Worm (Caenorhabditis elegans) whole organism, L4 larva: Measurements from ENCODE around the gene W04E12.9.

Experiments
- F10B5.3 ChIP-seq: sonication (generic microtip); optimal IDR thresholded peaks from 2 replicates; lab custom pipeline; 2016; ENCODE audit warnings: mild to moderate bottlenecking, missing genetic modification characterization, missing compliant biosample characterization
- F37D6.2 ChIP-seq: sonication (generic microtip); optimal IDR thresholded peaks from 2 replicates; lab custom pipeline; 2016; ENCODE audit warnings: mild to moderate bottlenecking, missing genetic modification characterization, missing compliant biosample characterization
- F44E2.7 ChIP-seq: fragments of 200-800 bp; sonication (Bioruptor generic); IDR thresholded peaks from 2 replicates; pipeline ENCODE4 v2.1.2; 2022; ENCODE audit warnings: missing genetic modification characterization, missing compliant biosample characterization
- Y105C5A.15 ChIP-seq: fragments of 200-800 bp; sonication (Bioruptor generic); IDR thresholded peaks from 2 replicates; pipeline ENCODE4 v1.3.6; 2022; ENCODE audit warnings: missing genetic modification characterization, missing compliant biosample characterization
- Y5F2A.4 ChIP-seq: fragments of 200-800 bp; sonication (Bioruptor generic); optimal IDR thresholded peaks from 2 replicates; lab custom pipeline; 2018; ENCODE audit warnings: mild to moderate bottlenecking, missing genetic modification characterization, missing compliant biosample characterization
- ZK546.5 ChIP-seq, 2 experiments: sonication (generic microtip); optimal IDR thresholded peaks; 2 replicates each; lab custom pipeline; 2017; ENCODE audit warnings: missing biosample characterization in 2 of 2, missing genetic modification characterization in 2 of 2
- aha-1 ChIP-seq: fragments of 150-350 bp; peaks from one replicate; lab custom pipeline; 2014; ENCODE audit warnings: missing biosample characterization, missing genetic modification characterization
- ama-1 ChIP-seq: fragments of 150-350 bp; optimal IDR thresholded peaks from 2 replicates; lab custom pipeline; 2014; ENCODE audit warnings: inconsistent platforms, mixed read lengths
- arid-1 ChIP-seq: fragments of 200-800 bp; sonication (Bioruptor generic); conservative IDR thresholded peaks from 2 replicates; pipeline ENCODE4 v1.3.6; 2022; ENCODE audit warnings: missing genetic modification reagents, missing genetic modification characterization, missing compliant biosample characterization
- attf-4 ChIP-seq: sonication (generic microtip); optimal IDR thresholded peaks from 3 replicates; lab custom pipeline; 2017; ENCODE audit warnings: missing biosample characterization, missing genetic modification characterization
- ceh-32 ChIP-seq: sonication (generic microtip); optimal IDR thresholded peaks from 2 replicates; lab custom pipeline; 2016; ENCODE audit warnings: mild to moderate bottlenecking, missing genetic modification characterization, missing compliant biosample characterization; ENCODE audit not compliant: poor library complexity
- ceh-44 ChIP-seq: fragments of 200-800 bp; sonication (Bioruptor generic); IDR thresholded peaks from 2 replicates; pipeline ENCODE4 v1.3.6; 2022; ENCODE audit warnings: missing genetic modification reagents, missing genetic modification characterization, missing compliant biosample characterization
- cey-2 ChIP-seq: sonication (generic microtip); optimal IDR thresholded peaks from 3 replicates; lab custom pipeline; 2017; ENCODE audit warnings: missing genetic modification characterization, mild to moderate bottlenecking, missing compliant biosample characterization, antibody characterized with exemption, borderline replicate concordance; ENCODE audit not compliant: insufficient read depth
- dmd-6 ChIP-seq: fragments of 200-800 bp; sonication (Bioruptor generic); IDR thresholded peaks from 2 replicates; pipeline ENCODE4 v1.3.6; 2022; ENCODE audit warnings: missing genetic modification reagents, missing genetic modification characterization, missing compliant biosample characterization
- dmd-9 ChIP-seq: fragments of 200-800 bp; sonication (Bioruptor generic); IDR thresholded peaks from 2 replicates; pipeline ENCODE4 v1.3.6; 2022; ENCODE audit warnings: missing genetic modification reagents, missing genetic modification characterization, missing compliant biosample characterization
- fkh-10 ChIP-seq: fragments of 150-350 bp; optimal IDR thresholded peaks from 2 replicates; lab custom pipeline; 2014; ENCODE audit warnings: missing biosample characterization, missing genetic modification reagents, missing genetic modification characterization
- hif-1 ChIP-seq, 2 experiments: sonication (generic microtip); optimal IDR thresholded peaks; 2 replicates each; lab custom pipeline; 2016 to 2017; ENCODE audit warnings: missing compliant biosample characterization in 2 of 2, missing genetic modification characterization in 2 of 2, missing genetic modification reagents in 2 of 2, missing genotype in 2 of 2, mild to moderate bottlenecking in 1 of 2
- hlh-30 ChIP-seq: sonication (generic microtip); optimal IDR thresholded peaks from 2 replicates; lab custom pipeline; 2017; ENCODE audit warnings: antibody characterized with exemption, mild to moderate bottlenecking, missing genetic modification characterization, missing compliant biosample characterization; ENCODE audit not compliant: insufficient read depth
- lim-7 ChIP-seq: fragments of 200-800 bp; sonication (Bioruptor generic); IDR thresholded peaks from 2 replicates; pipeline ENCODE4 v1.3.6; 2022; ENCODE audit warnings: missing genetic modification characterization, missing compliant biosample characterization
- lin-13 ChIP-seq: fragments of 150-350 bp; optimal IDR thresholded peaks from 2 replicates; lab custom pipeline; 2014; ENCODE audit warnings: missing biosample characterization, missing genetic modification reagents, missing genetic modification characterization
- lin-38 ChIP-seq: fragments of 200-800 bp; sonication (Bioruptor generic); IDR thresholded peaks from 2 replicates; pipeline ENCODE4 v1.3.6; 2022; ENCODE audit warnings: missing genetic modification reagents, missing genetic modification characterization, missing compliant biosample characterization
- mdl-1 ChIP-seq, 2 experiments: fragments of 150-350 bp in 1 of 2; sonication (generic microtip) in 1 of 2; optimal IDR thresholded peaks; 2 replicates each; lab custom pipeline; 2014 to 2017; ENCODE audit warnings: missing biosample characterization in 2 of 2, missing genetic modification characterization in 2 of 2
- nhr-10 ChIP-seq: fragments of 150-350 bp; optimal IDR thresholded peaks from 2 replicates; lab custom pipeline; 2014; ENCODE audit warnings: missing biosample characterization, missing genetic modification characterization
- nhr-41 ChIP-seq: fragments of 200-800 bp; sonication (Bioruptor generic); IDR thresholded peaks from 2 replicates; pipeline ENCODE4 v1.3.6; 2022; ENCODE audit warnings: missing genetic modification reagents, missing genetic modification characterization, missing compliant biosample characterization
- nhr-42 ChIP-seq: fragments of 200-800 bp; sonication (Bioruptor generic); IDR thresholded peaks from 2 replicates; pipeline ENCODE4 v1.3.6; 2022; ENCODE audit warnings: missing genetic modification characterization, missing compliant biosample characterization
- nhr-48 ChIP-seq: sonication (generic microtip); optimal IDR thresholded peaks from 2 replicates; lab custom pipeline; 2016; ENCODE audit warnings: mild to moderate bottlenecking, missing genetic modification characterization, missing compliant biosample characterization
- nhr-76 ChIP-seq: fragments of 150-350 bp; optimal IDR thresholded peaks from 2 replicates; lab custom pipeline; 2014; ENCODE audit warnings: missing biosample characterization, missing genetic modification characterization
- nhr-77 ChIP-seq: fragments of 150-350 bp; optimal IDR thresholded peaks from 2 replicates; lab custom pipeline; 2014; ENCODE audit warnings: missing biosample characterization, missing genetic modification characterization
- pha-4 ChIP-seq, 2 experiments: fragments of 150-350 bp in 1 of 2; fragments of 200-800 bp in 1 of 2; sonication (Bioruptor generic) in 1 of 2; IDR thresholded peaks in 1 of 2; optimal IDR thresholded peaks in 1 of 2; 2 replicates each; pipeline versions ENCODE4 v1.3.6 to Lab custom; 2014 to 2022; ENCODE audit warnings: missing genetic modification characterization in 2 of 2, missing genetic modification reagents in 2 of 2, missing biosample characterization in 1 of 2, missing compliant biosample characterization in 1 of 2
- saeg-2 ChIP-seq: fragments of 200-800 bp; sonication (Bioruptor generic); IDR thresholded peaks from 2 replicates; pipeline ENCODE4 v1.3.6; 2022; ENCODE audit warnings: missing genetic modification reagents, missing genetic modification characterization, missing compliant biosample characterization
- set-16 ChIP-seq: fragments of 200-800 bp; sonication (Bioruptor generic); IDR thresholded peaks from 2 replicates; pipeline ENCODE4 v1.3.6; 2022; ENCODE audit warnings: missing genetic modification reagents, missing genetic modification characterization, missing compliant biosample characterization
- unc-39 ChIP-seq: sonication (generic microtip); optimal IDR thresholded peaks from 2 replicates; lab custom pipeline; 2017; ENCODE audit warnings: missing biosample characterization, missing genetic modification characterization
- unc-62 ChIP-seq, 3 experiments: fragments of 150-350 bp in 1 of 3; sonication (generic microtip); optimal IDR thresholded peaks in 2 of 3; peaks in 1 of 3; 1 replicate in 1 of 3; 2 replicates in 2 of 3; lab custom pipeline; 2014 to 2017; ENCODE audit warnings: missing biosample characterization in 3 of 3, missing genetic modification characterization in 3 of 3, missing genetic modification reagents in 3 of 3, missing genotype in 1 of 3
- zip-2 ChIP-seq: fragments of 150-350 bp; optimal IDR thresholded peaks from 2 replicates; lab custom pipeline; 2014; ENCODE audit warnings: missing biosample characterization, missing genetic modification characterization
- ztf-7 ChIP-seq: fragments of 150-350 bp; optimal IDR thresholded peaks from 2 replicates; lab custom pipeline; 2014; ENCODE audit warnings: missing biosample characterization, missing genetic modification characterization

The W04E12.9 gene

DNA sequence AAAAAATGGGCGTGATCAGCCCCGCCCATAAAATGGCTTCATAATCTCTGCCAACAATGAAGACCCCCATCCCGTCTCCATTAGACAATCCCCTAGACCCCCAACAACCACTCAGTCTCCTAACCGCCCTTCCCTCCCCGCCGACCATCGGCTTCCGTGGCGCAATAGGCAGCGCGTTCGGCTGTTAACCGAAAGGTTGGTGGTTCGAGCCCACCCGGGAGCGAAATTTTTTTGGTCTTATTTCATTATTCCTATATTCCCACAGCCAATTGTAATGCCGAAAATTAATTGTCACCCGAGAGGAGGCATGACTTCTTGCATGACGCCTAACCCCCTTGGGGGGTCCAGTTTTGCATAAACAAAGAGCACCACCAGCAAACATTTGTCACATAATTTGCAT lies 33.5 kb upstream of the W04E12.9 start (continued):
- TF ChIP-seq F10B5.3 (tag; lab: Kevin White, UChicago): no peak
- no peak for TF ChIP-seq ZK546.5 (tag; optimal IDR thresholded peaks at IDR 0.05; lab: Kevin White, UChicago)
- TF ChIP-seq ceh-32 (tag; lab: Kevin White, UChicago): no peak
- TF ChIP-seq hlh-30 (tag; lab: Kevin White, UChicago): no peak
- TF ChIP-seq cey-2 (tag; lab: Kevin White, UChicago): no peak
- no peak for TF ChIP-seq Y105C5A.15
- TF ChIP-seq F37D6.2 (tag; lab: Kevin White, UChicago): no peak
- TF ChIP-seq nhr-76: no peak
- TF ChIP-seq lim-7 (GFP tag; lab: Robert Waterston, UW): peak; percentile 73
- no peak for TF ChIP-seq unc-39 (tag; lab: Kevin White, UChicago)
- TF ChIP-seq nhr-77 (tag; lab: Kevin White, UChicago): no peak
- TF ChIP-seq, all 104 proteins: peak for 25

- TF ChIP-seq nhr-41 (GFP tag; lab: Robert Waterston, UW): no peak
- no peak for TF ChIP-seq dmd-6 (GFP tag; lab: Robert Waterston, UW)
- TF ChIP-seq nhr-76: no peak
- TF ChIP-seq cey-2 (tag; lab: Kevin White, UChicago): no peak
- TF ChIP-seq fkh-10: no peak
- TF ChIP-seq nhr-42 (GFP tag; lab: Robert Waterston, UW): no peak
- TF ChIP-seq unc-62 (GFP tag; optimal IDR thresholded peaks at IDR 0.05 in 1 of 2; lab: Kevin White, UChicago): no peak
- TF ChIP-seq unc-62 (tag; optimal IDR thresholded peaks at IDR 0.05; lab: Kevin White, UChicago): no peak
- peak; percentile 75 for TF ChIP-seq aha-1 (tag; lab: Kevin White, UChicago)
- TF ChIP-seq, all 104 proteins: peak for 1
Observed at ce11 chrV:19724589-19724988, 31.8 kb upstream of the W04E12.9 start.

- no peak for TF ChIP-seq nhr-10 (tag; lab: Kevin White, UChicago)
- peak; percentile 75 for TF ChIP-seq set-16 (GFP tag; lab: Robert Waterston, UW)
- TF ChIP-seq lin-13 (GFP tag; lab: Kevin White, UChicago): peak; percentile 9
Observed at ce11 chrV:19727990-19728389, 28.4 kb upstream of the W04E12.9 start.

- TF ChIP-seq hif-1 (tag; optimal IDR thresholded peaks at IDR 0.05; lab: Kevin White, UChicago) (no peak), saeg-2 (GFP tag; lab: Robert Waterston, UW) (no peak), nhr-48 (tag; lab: Kevin White, UChicago) (no peak), F44E2.7 (GFP tag; lab: Robert Waterston, UW) (no peak)
- TF ChIP-seq, all 104 proteins: peak for 0
Observed at ce11 chrV:19728731-19729130, 27.6 kb upstream of the W04E12.9 start, which contains the start of gene Y116F11A.3. Gene Y116F11A.3 (plus strand): TSS chrV:19729031.

- TF ChIP-seq hif-1 (tag; optimal IDR thresholded peaks at IDR 0.05; lab: Kevin White, UChicago) (no peak), dmd-9 (no peak), Y105C5A.15 (no peak), arid-1 (GFP tag; lab: Robert Waterston, UW) (no peak), nhr-41 (GFP tag; lab: Robert Waterston, UW) (no peak), pha-4 (GFP tag; IDR thresholded peaks at IDR 0.05; lab: Robert Waterston, UW) (no peak), pha-4 (tag; optimal IDR thresholded peaks at IDR 0.05; lab: Kevin White, UChicago) (no peak), ztf-7 (tag; lab: Kevin White, UChicago) (no peak), ceh-44 (GFP tag; lab: Robert Waterston, UW) (no peak), lin-38 (GFP tag; lab: Robert Waterston, UW) (no peak), nhr-77 (tag; lab: Kevin White, UChicago) (no peak), ama-1 (lab: Kevin White, UChicago) (no peak), attf-4 (no peak), mdl-1 (tag; optimal IDR thresholded peaks at IDR 0.05; lab: Kevin White, UChicago) (no peak), Y5F2A.4 (GFP tag; lab: Kevin White, UChicago) (no peak), zip-2 (tag; lab: Kevin White, UChicago) (no peak), nhr-10 (tag; lab: Kevin White, UChicago) (no peak), nhr-48 (tag; lab: Kevin White, UChicago) (no peak)
- TF ChIP-seq, all 104 proteins: peak for 0
Observed at ce11 chrV:19730280-19730679, 26.1 kb upstream of the W04E12.9 start, which contains the start of gene Y116F11A.1. Gene Y116F11A.1 (plus strand): TSS chrV:19730580.
